Worm (Caenorhabditis elegans) whole organism, late embryonic: ENCODE results near the gene Y13C8A.1.

Source experiments
- C08G9.2 ChIP-seq: sonication (generic microtip); optimal IDR thresholded peaks from 2 replicates; lab custom pipeline; 2016; ENCODE audit warnings: mild to moderate bottlenecking, missing genetic modification characterization, moderate library complexity, missing compliant biosample characterization
- C38D4.7 ChIP-seq: fragments of 200-800 bp; sonication (Bioruptor generic); optimal IDR thresholded peaks from 2 replicates; lab custom pipeline; 2018; ENCODE audit warnings: mild to moderate bottlenecking, missing genetic modification characterization, moderate library complexity, missing compliant biosample characterization
- F13H6.1 ChIP-seq: sonication (generic microtip); optimal IDR thresholded peaks from 2 replicates; lab custom pipeline; 2016; ENCODE audit warnings: missing genetic modification characterization, missing compliant biosample characterization
- K02D7.2 ChIP-seq: sonication (generic microtip); optimal IDR thresholded peaks from 2 replicates; lab custom pipeline; 2017; ENCODE audit warnings: mild to moderate bottlenecking, missing genetic modification characterization, missing compliant biosample characterization
- Y22D7AL.16 ChIP-seq: sonication (generic microtip); optimal IDR thresholded peaks from 2 replicates; lab custom pipeline; 2016; ENCODE audit warnings: missing genetic modification characterization, missing compliant biosample characterization
- ahr-1 ChIP-seq: sonication (generic microtip); optimal IDR thresholded peaks from 2 replicates; lab custom pipeline; 2016; ENCODE audit warnings: missing genetic modification characterization, missing compliant biosample characterization
- ama-1 ChIP-seq: fragments of 150-350 bp; optimal IDR thresholded peaks from 2 replicates; lab custom pipeline; 2014
- ceh-14 ChIP-seq: sonication (generic microtip); optimal IDR thresholded peaks from 2 replicates; lab custom pipeline; 2016; ENCODE audit warnings: missing genotype, missing genetic modification characterization, missing compliant biosample characterization
- ceh-18 ChIP-seq: sonication (generic microtip); optimal IDR thresholded peaks from 2 replicates; lab custom pipeline; 2016; ENCODE audit warnings: missing genetic modification characterization, missing compliant biosample characterization
- ceh-19 ChIP-seq: fragments of 200-800 bp; sonication (Bioruptor generic); optimal IDR thresholded peaks from 2 replicates; lab custom pipeline; 2018; ENCODE audit warnings: mild to moderate bottlenecking, missing genetic modification characterization, missing compliant biosample characterization
- ceh-2 ChIP-seq: sonication (generic microtip); optimal IDR thresholded peaks from 2 replicates; lab custom pipeline; 2016; ENCODE audit warnings: missing genotype, missing genetic modification characterization, missing compliant biosample characterization
- ceh-22 ChIP-seq: sonication (generic microtip); optimal IDR thresholded peaks from 2 replicates; lab custom pipeline; 2017; ENCODE audit warnings: missing biosample characterization, missing genetic modification characterization
- ceh-24 ChIP-seq: sonication (generic microtip); optimal IDR thresholded peaks from 2 replicates; lab custom pipeline; 2016; ENCODE audit warnings: mild to moderate bottlenecking, missing genetic modification characterization, missing compliant biosample characterization
- ceh-34 ChIP-seq: sonication (generic microtip); optimal IDR thresholded peaks from 2 replicates; lab custom pipeline; 2016; ENCODE audit warnings: mild to moderate bottlenecking, missing genetic modification characterization, missing compliant biosample characterization
- ceh-45 ChIP-seq: fragments of 200-800 bp; sonication (Bioruptor generic); IDR thresholded peaks from 2 replicates; pipeline ENCODE4 v1.3.6; 2022; ENCODE audit warnings: missing genetic modification reagents, missing genetic modification characterization, missing compliant biosample characterization
- ceh-48 ChIP-seq: sonication (generic microtip); optimal IDR thresholded peaks from 2 replicates; lab custom pipeline; 2016; ENCODE audit warnings: missing genetic modification characterization, inconsistent platforms, missing compliant biosample characterization
- ceh-9 ChIP-seq: sonication (generic microtip); optimal IDR thresholded peaks from 2 replicates; lab custom pipeline; 2016; ENCODE audit warnings: mild to moderate bottlenecking, missing genetic modification characterization, inconsistent platforms, missing compliant biosample characterization
- dve-1 ChIP-seq: sonication (generic microtip); optimal IDR thresholded peaks from 2 replicates; lab custom pipeline; 2017; ENCODE audit warnings: antibody characterized with exemption, mild to moderate bottlenecking, missing genetic modification characterization, missing compliant biosample characterization
- elt-2 ChIP-seq: sonication (generic microtip); optimal IDR thresholded peaks from 2 replicates; lab custom pipeline; 2016; ENCODE audit warnings: missing genetic modification reagents, missing genetic modification characterization, missing compliant biosample characterization
- eyg-1 ChIP-seq: sonication (generic microtip); optimal IDR thresholded peaks from 2 replicates; lab custom pipeline; 2016; ENCODE audit warnings: missing genotype, missing genetic modification characterization, missing compliant biosample characterization
- fkh-10 ChIP-seq: fragments of 150-350 bp; optimal IDR thresholded peaks from 2 replicates; lab custom pipeline; 2014; ENCODE audit warnings: missing biosample characterization, missing genetic modification reagents, missing genetic modification characterization
- fkh-6 ChIP-seq: sonication (generic microtip); optimal IDR thresholded peaks from 2 replicates; lab custom pipeline; 2016; ENCODE audit warnings: missing genetic modification characterization, missing compliant biosample characterization
- gmeb-2 ChIP-seq: sonication (generic microtip); optimal IDR thresholded peaks from 2 replicates; lab custom pipeline; 2016; ENCODE audit warnings: missing genetic modification characterization, inconsistent platforms, missing compliant biosample characterization
- hlh-13 ChIP-seq: fragments of 200-800 bp; sonication (Bioruptor generic); optimal IDR thresholded peaks from 2 replicates; lab custom pipeline; 2018; ENCODE audit warnings: mild to moderate bottlenecking, missing genetic modification characterization, missing compliant biosample characterization
- hlh-15 ChIP-seq: sonication (generic microtip); optimal IDR thresholded peaks from 2 replicates; lab custom pipeline; 2016; ENCODE audit warnings: missing genetic modification characterization, missing compliant biosample characterization
- hlh-6 ChIP-seq: sonication (generic microtip); optimal IDR thresholded peaks from 2 replicates; lab custom pipeline; 2016; ENCODE audit warnings: missing genotype, missing genetic modification characterization, missing compliant biosample characterization
- lim-6 ChIP-seq: sonication (generic microtip); optimal IDR thresholded peaks from 2 replicates; lab custom pipeline; 2016; ENCODE audit warnings: missing genetic modification characterization, missing compliant biosample characterization
- madf-2 ChIP-seq: sonication (generic microtip); optimal IDR thresholded peaks from 2 replicates; lab custom pipeline; 2017; ENCODE audit warnings: missing genetic modification characterization, missing compliant biosample characterization
- mec-3 ChIP-seq: sonication (generic microtip); optimal IDR thresholded peaks from 2 replicates; lab custom pipeline; 2016; ENCODE audit warnings: borderline replicate concordance, missing genetic modification characterization, missing compliant biosample characterization
- npax-4 ChIP-seq: sonication (generic microtip); optimal IDR thresholded peaks from 2 replicates; lab custom pipeline; 2016; ENCODE audit warnings: missing genetic modification characterization, missing compliant biosample characterization
- pag-3 ChIP-seq: sonication (generic microtip); optimal IDR thresholded peaks from 2 replicates; lab custom pipeline; 2016; ENCODE audit warnings: missing compliant biosample characterization, missing genetic modification characterization, borderline replicate concordance
- pat-9 ChIP-seq: fragments of 200-800 bp; sonication (Bioruptor generic); optimal IDR thresholded peaks from 2 replicates; lab custom pipeline; 2018; ENCODE audit warnings: mild to moderate bottlenecking, missing genetic modification characterization, moderate library complexity, missing compliant biosample characterization
- pha-4 ChIP-seq: fragments of 150-350 bp; optimal IDR thresholded peaks from 2 replicates; lab custom pipeline; 2018; ENCODE audit warnings: missing biosample characterization, missing genetic modification reagents, missing genetic modification characterization
- pqm-1 ChIP-seq: sonication (generic microtip); optimal IDR thresholded peaks from 2 replicates; lab custom pipeline; 2016; ENCODE audit warnings: missing genetic modification characterization, missing compliant biosample characterization
- pros-1 ChIP-seq: fragments of 150-350 bp; optimal IDR thresholded peaks from 2 replicates; lab custom pipeline; 2014; ENCODE audit warnings: missing biosample characterization, missing genetic modification reagents, missing genetic modification characterization
- ref-2 ChIP-seq: sonication (generic microtip); optimal IDR thresholded peaks from 2 replicates; lab custom pipeline; 2016; ENCODE audit warnings: missing genetic modification characterization, missing compliant biosample characterization
- rnt-1 ChIP-seq: sonication (generic microtip); optimal IDR thresholded peaks from 2 replicates; lab custom pipeline; 2016; ENCODE audit warnings: missing genetic modification characterization, missing compliant biosample characterization
- sox-2 ChIP-seq: fragments of 200-800 bp; sonication (Bioruptor generic); IDR thresholded peaks from 2 replicates; pipeline ENCODE4 v1.3.6; 2022; ENCODE audit warnings: missing genetic modification reagents, missing genetic modification characterization, missing compliant biosample characterization
- sox-4 ChIP-seq: sonication (generic microtip); optimal IDR thresholded peaks from 2 replicates; lab custom pipeline; 2017; ENCODE audit warnings: mild to moderate bottlenecking, missing genetic modification characterization, inconsistent platforms, missing compliant biosample characterization
- syd-9 ChIP-seq: sonication (generic microtip); optimal IDR thresholded peaks from 2 replicates; lab custom pipeline; 2016; ENCODE audit warnings: mild to moderate bottlenecking, missing genetic modification characterization, moderate library complexity, missing compliant biosample characterization
- tbx-2 ChIP-seq: sonication (generic microtip); optimal IDR thresholded peaks from 2 replicates; lab custom pipeline; 2016; ENCODE audit warnings: missing genetic modification characterization, missing compliant biosample characterization
- tbx-7 ChIP-seq: sonication (generic microtip); optimal IDR thresholded peaks from 2 replicates; lab custom pipeline; 2016; ENCODE audit warnings: missing genotype, missing genetic modification characterization, missing compliant biosample characterization
- ttx-3 ChIP-seq: sonication (generic microtip); optimal IDR thresholded peaks from 2 replicates; lab custom pipeline; 2016; ENCODE audit warnings: missing genetic modification reagents, missing genetic modification characterization, missing compliant biosample characterization
- unc-3 ChIP-seq, 2 experiments: fragments of 200-800 bp in 1 of 2; sonication (Bioruptor generic) in 1 of 2; sonication (generic microtip) in 1 of 2; conservative IDR thresholded peaks in 1 of 2; optimal IDR thresholded peaks in 1 of 2; 2 replicates each; pipeline versions ENCODE4 v1.3.6 to Lab custom; 2016 to 2022; ENCODE audit warnings: missing compliant biosample characterization in 2 of 2, missing genetic modification characterization in 2 of 2, missing genetic modification reagents in 1 of 2
- unc-42 ChIP-seq: sonication (generic microtip); optimal IDR thresholded peaks from 2 replicates; lab custom pipeline; 2016; ENCODE audit warnings: missing genotype, missing genetic modification characterization, missing compliant biosample characterization
- zip-5 ChIP-seq: sonication (generic microtip); optimal IDR thresholded peaks from 2 replicates; lab custom pipeline; 2016; ENCODE audit warnings: missing genetic modification characterization, missing compliant biosample characterization
- ztf-16 ChIP-seq: sonication (generic microtip); optimal IDR thresholded peaks from 2 replicates; lab custom pipeline; 2017; ENCODE audit warnings: missing genetic modification characterization, missing compliant biosample characterization

Gene Y13C8A.1

ce11 chrX:16923636-16924035 is 40.1 kb downstream of the Y13C8A.1 start, which contains the start of gene C30E1.4:
Gene C30E1.4 (plus strand): TSS chrX:16923936.
- TF ChIP-seq unc-42 (no peak), tbx-2 (tag; lab: Kevin White, UChicago) (no peak), hlh-13 (no peak), pat-9 (tag; lab: Kevin White, UChicago) (no peak), sox-4 (tag; lab: Kevin White, UChicago) (no peak), ceh-24 (tag; lab: Kevin White, UChicago) (no peak), zip-5 (tag; lab: Kevin White, UChicago) (no peak), ceh-9 (tag; lab: Kevin White, UChicago) (no peak), ceh-48 (tag; lab: Kevin White, UChicago) (no peak), elt-2 (tag; lab: Kevin White, UChicago) (no peak), ceh-2 (tag; lab: Kevin White, UChicago) (no peak), ceh-45 (GFP tag; lab: Robert Waterston, UW) (no peak), C38D4.7 (GFP tag; lab: Kevin White, UChicago) (no peak), K02D7.2 (tag; lab: Kevin White, UChicago) (no peak), ahr-1 (tag; lab: Kevin White, UChicago) (no peak), ceh-19 (GFP tag; lab: Kevin White, UChicago) (no peak), ceh-14 (tag; lab: Kevin White, UChicago) (no peak)

ce11 chrX:16925343-16925742 is 41.8 kb downstream of the Y13C8A.1 start:
- TF ChIP-seq pqm-1 (tag; lab: Kevin White, UChicago): no peak
- no peak for TF ChIP-seq pros-1 (tag; lab: Kevin White, UChicago)
- no peak for TF ChIP-seq lim-6 (tag; lab: Kevin White, UChicago)
- TF ChIP-seq pha-4 (tag; lab: Kevin White, UChicago): no peak
- TF ChIP-seq ceh-48 (tag; lab: Kevin White, UChicago): no peak
- no peak for TF ChIP-seq ztf-16 (tag; lab: Kevin White, UChicago)
- TF ChIP-seq hlh-6 (tag; lab: Kevin White, UChicago): no peak
- TF ChIP-seq fkh-6 (tag; lab: Kevin White, UChicago): no peak
- TF ChIP-seq gmeb-2: no peak
- TF ChIP-seq pat-9 (tag; lab: Kevin White, UChicago): no peak
- no peak for TF ChIP-seq ttx-3
- TF ChIP-seq zip-5 (tag; lab: Kevin White, UChicago): no peak
- no peak for TF ChIP-seq fkh-10 (GFP tag; lab: Kevin White, UChicago)
- TF ChIP-seq pag-3 (tag; lab: Kevin White, UChicago): no peak
- TF ChIP-seq ceh-22 (tag; lab: Kevin White, UChicago): no peak
- no peak for TF ChIP-seq ceh-14 (tag; lab: Kevin White, UChicago)
- no peak for TF ChIP-seq C08G9.2 (tag; lab: Kevin White, UChicago)
- TF ChIP-seq ceh-24 (tag; lab: Kevin White, UChicago): no peak
- no peak for TF ChIP-seq ceh-34 (tag; lab: Kevin White, UChicago)
- no peak for TF ChIP-seq madf-2 (tag; lab: Kevin White, UChicago)

- peak; percentile 75 for TF ChIP-seq sox-2 (GFP tag; lab: Robert Waterston, UW)
- TF ChIP-seq Y22D7AL.16 (tag; lab: Kevin White, UChicago): peak; percentile 73
- peak; percentile 68 for TF ChIP-seq unc-3 (GFP tag; conservative IDR thresholded peaks at IDR 0.05; lab: Robert Waterston, UW)
- peak; percentile 70 for TF ChIP-seq unc-3 (tag; optimal IDR thresholded peaks at IDR 0.05; lab: Kevin White, UChicago)
- TF ChIP-seq pag-3 (tag; lab: Kevin White, UChicago): no peak
- TF ChIP-seq fkh-10 (GFP tag; lab: Kevin White, UChicago): no peak
- TF ChIP-seq syd-9 (tag; lab: Kevin White, UChicago): peak; percentile 66
- no peak for TF ChIP-seq ama-1
- TF ChIP-seq mec-3 (tag; lab: Kevin White, UChicago): no peak
- TF ChIP-seq eyg-1 (tag; lab: Kevin White, UChicago): peak; percentile 11
- TF ChIP-seq ceh-19 (GFP tag; lab: Kevin White, UChicago): peak; percentile 57
- peak; percentile 63 for TF ChIP-seq gmeb-2
- no peak for TF ChIP-seq F13H6.1 (tag; lab: Kevin White, UChicago)
- TF ChIP-seq ceh-18 (tag; lab: Kevin White, UChicago): no peak
- TF ChIP-seq rnt-1: no peak
- TF ChIP-seq hlh-15 (tag; lab: Kevin White, UChicago): peak; percentile 26
- TF ChIP-seq K02D7.2 (tag; lab: Kevin White, UChicago): no peak
- peak; percentile 70 for TF ChIP-seq elt-2 (tag; lab: Kevin White, UChicago)
- TF ChIP-seq C08G9.2 (tag; lab: Kevin White, UChicago): peak; percentile 41
- TF ChIP-seq ref-2 (tag; lab: Kevin White, UChicago): peak; percentile 77
- TF ChIP-seq ceh-48 (tag; lab: Kevin White, UChicago): peak; percentile 56
- TF ChIP-seq ceh-2 (tag; lab: Kevin White, UChicago): peak; percentile 40
- peak; percentile 51 for TF ChIP-seq npax-4
- TF ChIP-seq dve-1: peak; percentile 26
- TF ChIP-seq tbx-7 (tag; lab: Kevin White, UChicago): peak; percentile 47
- TF ChIP-seq zip-5 (tag; lab: Kevin White, UChicago): peak; percentile 25
- TF ChIP-seq ceh-9 (tag; lab: Kevin White, UChicago): no peak
- peak; percentile 66 for TF ChIP-seq C38D4.7 (GFP tag; lab: Kevin White, UChicago)
Measured at ce11 chrX:16928087-16928486, 44.6 kb downstream of the Y13C8A.1 start.
